Fruit fly (Drosophila melanogaster) whole organism, wandering third instar larva: ENCODE data around the gene betaTub97EF.

ENCODE experiments used
- Abd-B ChIP-seq: fragments of >200 bp; optimal IDR thresholded peaks from 2 replicates; lab custom pipeline; 2017; ENCODE audit warnings: missing biosample characterization, missing genetic modification characterization
- CG32264 ChIP-seq: fragments of 200-800 bp; sonication (Bioruptor generic); optimal IDR thresholded peaks from 2 replicates; lab custom pipeline; 2016; ENCODE audit warnings: missing biosample characterization, missing genetic modification characterization
- CG9705 ChIP-seq: fragments of 200-800 bp; sonication (Bioruptor generic); optimal IDR thresholded peaks from 2 replicates; lab custom pipeline; 2018; ENCODE audit warnings: missing biosample characterization, mild to moderate bottlenecking, missing genetic modification characterization
- CrebA ChIP-seq: fragments of 200-800 bp; sonication (Bioruptor generic); optimal IDR thresholded peaks from 2 replicates; lab custom pipeline; 2016; ENCODE audit warnings: missing biosample characterization, mild to moderate bottlenecking, missing genetic modification characterization, borderline replicate concordance
- Dfd ChIP-seq: fragments of >200 bp; optimal IDR thresholded peaks from 2 replicates; lab custom pipeline; 2017; ENCODE audit warnings: missing biosample characterization, missing genetic modification characterization
- Dif ChIP-seq: fragments of 200-275, 200-300 bp; sonication (Bioruptor generic); optimal IDR thresholded peaks from 2 replicates; lab custom pipeline; 2018; ENCODE audit warnings: missing biosample characterization, missing genetic modification characterization; ENCODE audit not compliant: partially characterized antibody
- GATAd ChIP-seq: sonication (Bioruptor generic); optimal IDR thresholded peaks from 2 replicates; lab custom pipeline; 2016; ENCODE audit warnings: missing biosample characterization, missing genetic modification characterization
- HLH106 ChIP-seq: fragments of 200-800 bp; optimal IDR thresholded peaks from 3 replicates; lab custom pipeline; 2019; ENCODE audit warnings: missing biosample characterization, mild to moderate bottlenecking, missing genetic modification characterization, moderate library complexity
- Hnf4 ChIP-seq: fragments of 200-800 bp; sonication (Bioruptor generic); optimal IDR thresholded peaks from 2 replicates; lab custom pipeline; 2016; ENCODE audit warnings: missing biosample characterization, mild to moderate bottlenecking, missing genetic modification characterization
- Hr78 ChIP-seq: fragments of >200 bp; optimal IDR thresholded peaks from 2 replicates; lab custom pipeline; 2017; ENCODE audit warnings: missing biosample characterization, missing genetic modification characterization
- Hr83 ChIP-seq: fragments of 200-300 bp; sonication (Bioruptor generic); optimal IDR thresholded peaks from 2 replicates; lab custom pipeline; 2016; ENCODE audit warnings: missing biosample characterization, mild to moderate bottlenecking, missing genetic modification characterization, moderate library complexity; ENCODE audit not compliant: poor library complexity, severe bottlenecking
- Jra ChIP-seq: sonication (Bioruptor generic); optimal IDR thresholded peaks from 2 replicates; lab custom pipeline; 2016; ENCODE audit warnings: missing biosample characterization, missing genetic modification characterization
- Mio ChIP-seq: sonication (Bioruptor generic); optimal IDR thresholded peaks from 2 replicates; lab custom pipeline; 2016; ENCODE audit warnings: missing biosample characterization, missing genetic modification characterization
- Myc ChIP-seq: fragments of >200 bp; optimal IDR thresholded peaks from 2 replicates; lab custom pipeline; 2017
- N ChIP-seq: fragments of >200 bp; optimal IDR thresholded peaks from 2 replicates; lab custom pipeline; 2018; ENCODE audit warnings: missing biosample characterization, missing external identifiers, missing genetic modification characterization
- OdsH ChIP-seq: fragments of 200-800 bp; sonication (Bioruptor generic); optimal IDR thresholded peaks from 2 replicates; lab custom pipeline; 2016; ENCODE audit warnings: missing biosample characterization, mild to moderate bottlenecking, missing genetic modification characterization
- Rel ChIP-seq, 2 experiments: fragments of 200-800 bp; sonication (Bioruptor generic) in 1 of 2; optimal IDR thresholded peaks; 2 replicates in 1 of 2; 3 replicates in 1 of 2; lab custom pipeline; 2016 to 2019; ENCODE audit warnings: mild to moderate bottlenecking in 2 of 2, missing biosample characterization in 2 of 2, missing genetic modification characterization in 2 of 2, moderate library complexity in 1 of 2
- Sp1 ChIP-seq: fragments of 200-800 bp; sonication (Bioruptor generic); optimal IDR thresholded peaks from 3 replicates; lab custom pipeline; 2019; ENCODE audit warnings: missing biosample characterization, mild to moderate bottlenecking, missing genetic modification characterization, moderate library complexity
- Vsx2 ChIP-seq: fragments of 200-300, 225-300 bp; sonication (Bioruptor generic); optimal IDR thresholded peaks from 2 replicates; lab custom pipeline; 2018; ENCODE audit warnings: missing biosample characterization, missing genetic modification characterization; ENCODE audit not compliant: partially characterized antibody
- br ChIP-seq: fragments of 200-800 bp; sonication (Bioruptor generic); optimal IDR thresholded peaks from 2 replicates; lab custom pipeline; 2016; ENCODE audit warnings: missing biosample characterization, missing genetic modification characterization
- brk ChIP-seq: fragments of 200-800 bp; sonication (Bioruptor generic); optimal IDR thresholded peaks from 2 replicates; lab custom pipeline; 2016; ENCODE audit warnings: missing biosample characterization, mild to moderate bottlenecking, missing genetic modification characterization
- dl ChIP-seq, 2 experiments: fragments of 175-275, 200-275 bp in 1 of 2; fragments of 200-275 bp in 1 of 2; sonication (Bioruptor generic); optimal IDR thresholded peaks; lab custom pipeline; 2018; ENCODE audit warnings: mild to moderate bottlenecking in 2 of 2, missing biosample characterization in 2 of 2, missing genetic modification characterization in 2 of 2, moderate library complexity in 2 of 2; ENCODE audit not compliant: partially characterized antibody in 2 of 2, insufficient read depth in 1 of 2
- dmrt93B ChIP-seq: fragments of 200-800 bp; sonication (Bioruptor generic); optimal IDR thresholded peaks from 2 replicates; lab custom pipeline; 2018; ENCODE audit warnings: missing biosample characterization, mild to moderate bottlenecking, missing genetic modification characterization
- dsf ChIP-seq: sonication (Bioruptor generic); optimal IDR thresholded peaks from 2 replicates; lab custom pipeline; 2016; ENCODE audit warnings: missing biosample characterization, missing genetic modification characterization, borderline replicate concordance
- ey ChIP-seq: fragments of 200-800 bp; sonication (Bioruptor generic); optimal IDR thresholded peaks from 2 replicates; lab custom pipeline; 2016; ENCODE audit warnings: missing biosample characterization, missing genetic modification characterization
- foxo ChIP-seq, 2 experiments: fragments of 200-800 bp; sonication (Bioruptor generic); optimal IDR thresholded peaks; 2 replicates in 1 of 2; 3 replicates in 1 of 2; lab custom pipeline; 2016 to 2017; ENCODE audit warnings: missing biosample characterization in 2 of 2, missing genetic modification characterization in 2 of 2
- fru ChIP-seq: fragments of 200-800 bp; sonication (Bioruptor generic); optimal IDR thresholded peaks from 3 replicates; lab custom pipeline; 2016; ENCODE audit warnings: missing biosample characterization, mild to moderate bottlenecking, missing genetic modification characterization
- h ChIP-seq: fragments of 200-800 bp; sonication (Bioruptor generic); optimal IDR thresholded peaks from 3 replicates; lab custom pipeline; 2016; ENCODE audit warnings: missing biosample characterization, mild to moderate bottlenecking, missing genetic modification characterization
- jim ChIP-seq: fragments of 175-275, 200-325 bp; sonication (Bioruptor generic); optimal IDR thresholded peaks from 2 replicates; lab custom pipeline; 2016; ENCODE audit warnings: missing biosample characterization, mild to moderate bottlenecking, missing genetic modification characterization
- lola ChIP-seq: fragments of >200 bp; optimal IDR thresholded peaks from 2 replicates; lab custom pipeline; 2017; ENCODE audit warnings: missing biosample characterization, missing genetic modification characterization
- pan ChIP-seq: fragments of >200 bp; optimal IDR thresholded peaks from 2 replicates; lab custom pipeline; 2017
- psq ChIP-seq: fragments of 200-800 bp; sonication (Bioruptor generic); optimal IDR thresholded peaks from 3 replicates; lab custom pipeline; 2017; ENCODE audit warnings: missing biosample characterization, mild to moderate bottlenecking, missing genetic modification characterization, moderate library complexity
- rgr ChIP-seq: fragments of 200-800 bp; sonication (Bioruptor generic); optimal IDR thresholded peaks from 3 replicates; lab custom pipeline; 2016; ENCODE audit warnings: missing biosample characterization, mild to moderate bottlenecking, missing genetic modification characterization
- sage ChIP-seq: fragments of 200-800 bp; sonication (Bioruptor generic); optimal IDR thresholded peaks from 2 replicates; lab custom pipeline; 2016; ENCODE audit warnings: missing biosample characterization, mild to moderate bottlenecking, missing genetic modification characterization
- sv ChIP-seq: fragments of 200-800 bp; sonication (Bioruptor generic); optimal IDR thresholded peaks from 3 replicates; lab custom pipeline; 2016; ENCODE audit warnings: missing biosample characterization, missing genetic modification characterization
- tai ChIP-seq: sonication (Bioruptor generic); optimal IDR thresholded peaks from 2 replicates; lab custom pipeline; 2016; ENCODE audit warnings: missing biosample characterization, missing genetic modification characterization
- usp ChIP-seq: fragments of >200 bp; optimal IDR thresholded peaks from 2 replicates; lab custom pipeline; 2017; ENCODE audit warnings: missing biosample characterization, missing genetic modification characterization
- woc ChIP-seq: sonication (Bioruptor generic); optimal IDR thresholded peaks from 2 replicates; lab custom pipeline; 2016; ENCODE audit warnings: missing biosample characterization, mild to moderate bottlenecking, missing genetic modification characterization

Gene betaTub97EF

dm6 chr3R:27925000-27925970 lies 62.9 kb downstream of the betaTub97EF start, which contains the start of gene mino:
TSS of gene mino (plus strand) at chr3R:27925191.
- no peak for TF ChIP-seq sv
- peak; percentile 4 for TF ChIP-seq woc (GFP tag; lab: Kevin White, UChicago)
- TF ChIP-seq OdsH (GFP tag; lab: Kevin White, UChicago), result peak; percentile 42
- TF ChIP-seq lola (GFP tag; lab: Kevin White, UChicago), result no peak
- TF ChIP-seq tai (GFP tag; lab: Kevin White, UChicago), result no peak
- TF ChIP-seq br (GFP tag; lab: Kevin White, UChicago), result peak; percentile 30
- TF ChIP-seq Myc (lab: Kevin White, UChicago), result no peak
- TF ChIP-seq Jra, result peak; percentile 21
- no peak for TF ChIP-seq Vsx2
- no peak for TF ChIP-seq pan (lab: Kevin White, UChicago)
- no peak for TF ChIP-seq CrebA (GFP tag; lab: Kevin White, UChicago)
- TF ChIP-seq brk (GFP tag; lab: Kevin White, UChicago), result no peak
- peak; percentile 22 for TF ChIP-seq fru (GFP tag; lab: Kevin White, UChicago)
- no peak for TF ChIP-seq Hr78 (GFP tag; lab: Kevin White, UChicago)
- no peak for TF ChIP-seq foxo (GFP tag; optimal IDR thresholded peaks at IDR 0.05; lab: Kevin White, UChicago)
- TF ChIP-seq Hr83, result peak; percentile 38
- peak; percentile 4 for TF ChIP-seq HLH106
- no peak for TF ChIP-seq Dfd (GFP tag; lab: Kevin White, UChicago)
- TF ChIP-seq dsf (GFP tag; lab: Kevin White, UChicago), result no peak
- TF ChIP-seq Hnf4, result peak; percentile 6
- peak; percentile 38 for TF ChIP-seq rgr (GFP tag; lab: Kevin White, UChicago)
- no peak for TF ChIP-seq ey (GFP tag; lab: Kevin White, UChicago)
- peak; percentile 48 for TF ChIP-seq Sp1 (GFP tag; lab: Kevin White, UChicago)
- TF ChIP-seq usp (GFP tag; lab: Kevin White, UChicago), result no peak
- no peak for TF ChIP-seq Rel (GFP tag; optimal IDR thresholded peaks at IDR 0.05; lab: Kevin White, UChicago)
- TF ChIP-seq Rel (tag; optimal IDR thresholded peaks at IDR 0.05; lab: Kevin White, UChicago), result peak; percentile 63
- no peak for TF ChIP-seq psq
- no peak for TF ChIP-seq Mio (GFP tag; lab: Kevin White, UChicago)
- TF ChIP-seq Abd-B (GFP tag; lab: Kevin White, UChicago), result no peak
- TF ChIP-seq CG9705 (GFP tag; lab: Kevin White, UChicago), result peak; percentile 2
- no peak for TF ChIP-seq CG32264 (GFP tag; lab: Kevin White, UChicago)
- peak; percentile 40 for TF ChIP-seq GATAd
- no peak for TF ChIP-seq jim
- peak; percentile 5 for TF ChIP-seq sage
- no peak for TF ChIP-seq N (GFP tag; lab: Kevin White, UChicago)
- peak; percentile 79 for TF ChIP-seq h (GFP tag; lab: Kevin White, UChicago)
- peak; percentile 35 to 80 for TF ChIP-seq dl (GFP tag; optimal IDR thresholded peaks at IDR 0.05; lab: Kevin White, UChicago; ENCODE audit: insufficient read depth in 1 of 2, partially characterized antibody in 2 of 2)
- peak; percentile 87 for TF ChIP-seq Dif (GFP tag; lab: Kevin White, UChicago)
- no peak for TF ChIP-seq dmrt93B

dm6 chr3R:27922673-27923175 lies 65.5 kb downstream of the betaTub97EF start, which contains the start of gene RpL4:
TSS of gene RpL4 (plus strand) at chr3R:27922821.
- TF ChIP-seq Vsx2 (no peak), Myc (lab: Kevin White, UChicago) (peak; percentile 55), ey (GFP tag; lab: Kevin White, UChicago) (peak; percentile 35), sage (peak; percentile 42), h (GFP tag; lab: Kevin White, UChicago) (peak; percentile 76), Hr83 (peak; percentile 90), dl (GFP tag; optimal IDR thresholded peaks at IDR 0.05; lab: Kevin White, UChicago; ENCODE audit: insufficient read depth in 1 of 2, partially characterized antibody in 2 of 2) (no peak), Dif (GFP tag; lab: Kevin White, UChicago) (no peak), Dfd (GFP tag; lab: Kevin White, UChicago) (no peak), OdsH (GFP tag; lab: Kevin White, UChicago) (peak; percentile 77), br (GFP tag; lab: Kevin White, UChicago) (peak; percentile 74), HLH106 (peak; percentile 37), rgr (GFP tag; lab: Kevin White, UChicago) (peak; percentile 92), fru (GFP tag; lab: Kevin White, UChicago) (peak; percentile 57), CG32264 (GFP tag; lab: Kevin White, UChicago) (peak; percentile 39), Hnf4 (no peak), psq (peak; percentile 61), Sp1 (GFP tag; lab: Kevin White, UChicago) (peak; percentile 91), woc (GFP tag; lab: Kevin White, UChicago) (peak; percentile 69), Rel (GFP tag; optimal IDR thresholded peaks at IDR 0.05; lab: Kevin White, UChicago) (no peak), Rel (tag; optimal IDR thresholded peaks at IDR 0.05; lab: Kevin White, UChicago) (peak; percentile 31), sv (peak; percentile 83), Mio (GFP tag; lab: Kevin White, UChicago) (peak; percentile 65), CG9705 (GFP tag; lab: Kevin White, UChicago) (peak; percentile 81), tai (GFP tag; lab: Kevin White, UChicago) (no peak), usp (GFP tag; lab: Kevin White, UChicago) (no peak), dmrt93B (peak; percentile 77), dsf (GFP tag; lab: Kevin White, UChicago) (peak; percentile 68), foxo (GFP tag; optimal IDR thresholded peaks at IDR 0.05; lab: Kevin White, UChicago) (peak in 1 of 2 experiments; percentile 66)
